Worm (Caenorhabditis elegans): ENCODE measurements around the gene ugt-2.

ce11 chrV:10406313-10406712, 7.7 kb downstream of the ugt-2 start, which contains the start of gene F15H10.7:
- no peak for TF ChIP-seq jun-1 (tag; optimal IDR thresholded peaks at IDR 0.05)
- TF ChIP-seq skn-1 (tag; optimal IDR thresholded peaks at IDR 0.05), result no peak
- TF ChIP-seq nhr-23 (tag; optimal IDR thresholded peaks at IDR 0.05), result no peak
- no peak for TF ChIP-seq fos-1 (tag; optimal IDR thresholded peaks at IDR 0.05)
- TF ChIP-seq unc-62 (GFP tag; optimal IDR thresholded peaks at IDR 0.05), result no peak
- TF ChIP-seq aly-2 (tag; optimal IDR thresholded peaks at IDR 0.05), result no peak
- TF ChIP-seq lin-39 (tag; optimal IDR thresholded peaks at IDR 0.05), result no peak
- TF ChIP-seq mdl-1 (tag; optimal IDR thresholded peaks at IDR 0.05), result no peak
- TF ChIP-seq ztf-4 (tag; optimal IDR thresholded peaks at IDR 0.05), result no peak
- TF ChIP-seq elt-2 (tag; optimal IDR thresholded peaks at IDR 0.05), result no peak
- no peak for TF ChIP-seq ztf-11 (tag; optimal IDR thresholded peaks at IDR 0.05)
